Fruit fly (Drosophila melanogaster): Measurements from ENCODE around the gene Loxl1.

dm6 chr3R:31419531-31419930 lies 40.1 kb downstream of the Loxl1 start:
- TF ChIP-seq Hsf (GFP tag; optimal IDR thresholded peaks at IDR 0.05), result no peak
- no peak for TF ChIP-seq CTCF (GFP tag; optimal IDR thresholded peaks at IDR 0.05)
- TF ChIP-seq so (GFP tag; IDR thresholded peaks at IDR 0.05), result no peak
- no peak for TF ChIP-seq onecut (GFP tag; IDR thresholded peaks at IDR 0.05)
- TF ChIP-seq CG30431 (GFP tag; optimal IDR thresholded peaks at IDR 0.05), result no peak
- no peak for TF ChIP-seq CG7987 (GFP tag; optimal IDR thresholded peaks at IDR 0.05)
- TF ChIP-seq CG13123 (GFP tag; optimal IDR thresholded peaks at IDR 0.05), result no peak
- TF ChIP-seq CG4328 (GFP tag; optimal IDR thresholded peaks at IDR 0.05), result no peak
